Fruit fly (Drosophila melanogaster) whole organism, embryonic: ENCODE data around the gene CG6749.
A peak's percentile ranks its signal among the peaks of the same experiment; 100 is the strongest.

Experiments
- BEAF-32 ChIP-seq: fragments of 200-800 bp; sonication (Bioruptor generic); optimal IDR thresholded peaks from 3 replicates; lab custom pipeline; 2017; ENCODE audit warnings: missing biosample characterization, missing genetic modification characterization, mild to moderate bottlenecking, moderate library complexity, missing genetic modification reagents
- Bgb ChIP-seq: fragments of 200-800 bp; sonication (Bioruptor generic); IDR thresholded peaks from 2 replicates; pipeline ENCODE4 v1.3.6; 2022; ENCODE audit warnings: missing biosample characterization, missing genetic modification characterization; ENCODE audit not compliant: partially characterized antibody
- Blimp-1 ChIP-seq: fragments of 200-800 bp; sonication (Bioruptor generic); optimal IDR thresholded peaks from 3 replicates; lab custom pipeline; 2018; ENCODE audit warnings: missing biosample characterization, missing genetic modification characterization, mild to moderate bottlenecking, moderate library complexity, missing genetic modification reagents
- BtbVII ChIP-seq: fragments of 200-800 bp; sonication (Bioruptor generic); optimal IDR thresholded peaks from 3 replicates; lab custom pipeline; 2017; ENCODE audit warnings: missing biosample characterization, mild to moderate bottlenecking, missing genetic modification characterization
- Bteb2 ChIP-seq: fragments of 200-800 bp; sonication (Bioruptor generic); optimal IDR thresholded peaks from 2 replicates; lab custom pipeline; 2016; ENCODE audit warnings: missing biosample characterization, missing genetic modification characterization
- CG12659 ChIP-seq: fragments of 200-800 bp; sonication (Bioruptor generic); optimal IDR thresholded peaks from 3 replicates; lab custom pipeline; 2017; ENCODE audit warnings: mild to moderate bottlenecking, missing biosample characterization, missing genetic modification reagents, missing genetic modification characterization
- CG13894 ChIP-seq: fragments of 200-800 bp; sonication (Bioruptor generic); optimal IDR thresholded peaks from 3 replicates; lab custom pipeline; 2018; ENCODE audit warnings: missing biosample characterization, mild to moderate bottlenecking, missing genetic modification characterization, moderate library complexity
- CG15011 ChIP-seq: fragments of 200-800 bp; sonication (Bioruptor generic); optimal IDR thresholded peaks from 3 replicates; lab custom pipeline; 2018; ENCODE audit warnings: missing biosample characterization, mild to moderate bottlenecking, missing genetic modification characterization
- CG17359 ChIP-seq: fragments of 200-800 bp; sonication (Bioruptor generic); optimal IDR thresholded peaks from 3 replicates; lab custom pipeline; 2018; ENCODE audit warnings: missing biosample characterization, mild to moderate bottlenecking, missing genetic modification characterization, moderate library complexity
- CG18262 ChIP-seq: fragments of 200-800 bp; optimal IDR thresholded peaks from 3 replicates; lab custom pipeline; 2019; ENCODE audit warnings: missing biosample characterization, mild to moderate bottlenecking, missing genetic modification characterization, moderate library complexity
- CG30431 ChIP-seq: fragments of 200-800 bp; sonication (Bioruptor generic); optimal IDR thresholded peaks from 2 replicates; lab custom pipeline; 2017; ENCODE audit warnings: missing biosample characterization, missing genetic modification characterization
- CG3065 ChIP-seq: fragments of 200-800 bp; sonication (Bioruptor generic); optimal IDR thresholded peaks from 2 replicates; lab custom pipeline; 2016; ENCODE audit warnings: missing biosample characterization, missing genetic modification characterization
- CG4282 ChIP-seq: fragments of 200-800 bp; sonication (Bioruptor generic); optimal IDR thresholded peaks from 2 replicates; lab custom pipeline; 2016; ENCODE audit warnings: missing biosample characterization, missing genetic modification characterization
- CG4328 ChIP-seq: fragments of 200-800 bp; sonication (Bioruptor generic); optimal IDR thresholded peaks from 3 replicates; lab custom pipeline; 2017; ENCODE audit warnings: missing biosample characterization, missing genetic modification reagents, missing genetic modification characterization
- CG7928 ChIP-seq: fragments of 200-800 bp; sonication (Bioruptor generic); optimal IDR thresholded peaks from 2 replicates; lab custom pipeline; 2017; ENCODE audit warnings: missing biosample characterization, mild to moderate bottlenecking, missing genetic modification characterization
- CG8359 ChIP-seq: fragments of 200-800 bp; sonication (Bioruptor generic); optimal IDR thresholded peaks from 2 replicates; lab custom pipeline; 2017; ENCODE audit warnings: missing biosample characterization, mild to moderate bottlenecking, missing genetic modification characterization, borderline replicate concordance
- CG8478 ChIP-seq: fragments of >200 bp; optimal IDR thresholded peaks from 2 replicates; lab custom pipeline; 2018
- CG9727 ChIP-seq: fragments of 200-800 bp; sonication (Bioruptor generic); optimal IDR thresholded peaks from 3 replicates; lab custom pipeline; 2017; ENCODE audit warnings: missing biosample characterization, mild to moderate bottlenecking, missing genetic modification characterization
- CG9817 ChIP-seq: fragments of 200-800 bp; sonication (Bioruptor generic); optimal IDR thresholded peaks from 2 replicates; lab custom pipeline; 2018; ENCODE audit warnings: missing biosample characterization, mild to moderate bottlenecking, missing genetic modification characterization, moderate library complexity
- Dip3 ChIP-seq: fragments of 200-800 bp; sonication (Bioruptor generic); optimal IDR thresholded peaks from 3 replicates; lab custom pipeline; 2016; ENCODE audit warnings: missing biosample characterization, missing genetic modification characterization
- ERR ChIP-seq: fragments of 200-800 bp; sonication (Bioruptor generic); optimal IDR thresholded peaks from 2 replicates; lab custom pipeline; 2016; ENCODE audit warnings: missing biosample characterization, missing genetic modification characterization
- Elba2 ChIP-seq: fragments of 200-800 bp; sonication (Bioruptor generic); optimal IDR thresholded peaks from 3 replicates; lab custom pipeline; 2016; ENCODE audit warnings: missing biosample characterization, missing genetic modification characterization
- Hand ChIP-seq: fragments of 200-800 bp; sonication (Bioruptor generic); optimal IDR thresholded peaks from 2 replicates; lab custom pipeline; 2017; ENCODE audit warnings: mild to moderate bottlenecking, missing biosample characterization, missing genetic modification reagents, missing genetic modification characterization
- Hey ChIP-seq: fragments of 200-800 bp; sonication (Bioruptor generic); optimal IDR thresholded peaks from 3 replicates; lab custom pipeline; 2018; ENCODE audit warnings: missing biosample characterization, mild to moderate bottlenecking, missing genetic modification characterization
- Mrtf ChIP-seq: fragments of 200-800 bp; sonication (Bioruptor generic); IDR thresholded peaks from 3 replicates; pipeline ENCODE4 v1.3.6; 2022; ENCODE audit warnings: missing biosample characterization, missing genetic modification characterization
- Six4 ChIP-seq: fragments of 200-800 bp; sonication (Bioruptor generic); optimal IDR thresholded peaks from 2 replicates; lab custom pipeline; 2016; ENCODE audit warnings: missing biosample characterization, missing genetic modification characterization
- Sox102F ChIP-seq: fragments of 200-800 bp; sonication (Bioruptor generic); optimal IDR thresholded peaks from 2 replicates; lab custom pipeline; 2018; ENCODE audit warnings: missing biosample characterization, mild to moderate bottlenecking, missing genetic modification characterization, moderate library complexity
- Sry-δ ChIP-seq: fragments of 200-800 bp; sonication (Bioruptor generic); optimal IDR thresholded peaks from 2 replicates; lab custom pipeline; 2016; ENCODE audit warnings: missing biosample characterization, missing genetic modification characterization
- ac ChIP-seq: fragments of 200-800 bp; sonication (Bioruptor generic); optimal IDR thresholded peaks from 3 replicates; lab custom pipeline; 2017; ENCODE audit warnings: missing biosample characterization, mild to moderate bottlenecking, missing genetic modification characterization
- az2 ChIP-seq: fragments of 200-800 bp; sonication (Bioruptor generic); optimal IDR thresholded peaks from 3 replicates; lab custom pipeline; 2016; ENCODE audit warnings: missing biosample characterization, missing genetic modification characterization
- br ChIP-seq: fragments of >200 bp; optimal IDR thresholded peaks from 2 replicates; lab custom pipeline; 2017
- bsh ChIP-seq, 2 experiments: fragments of 200-800 bp; sonication (Bioruptor generic); optimal IDR thresholded peaks; 2 replicates each; lab custom pipeline; 2017 to 2018; ENCODE audit warnings: mild to moderate bottlenecking in 2 of 2, missing biosample characterization in 2 of 2, missing genetic modification characterization in 2 of 2, moderate library complexity in 1 of 2
- chm ChIP-seq: fragments of 200-800 bp; sonication (Bioruptor generic); IDR thresholded peaks from 2 replicates; pipeline ENCODE4 v1.3.6; 2022; ENCODE audit warnings: missing biosample characterization, missing genetic modification characterization
- corto ChIP-seq: fragments of 200-800 bp; sonication (Bioruptor generic); optimal IDR thresholded peaks from 2 replicates; lab custom pipeline; 2016; ENCODE audit warnings: missing biosample characterization, mild to moderate bottlenecking, missing genetic modification characterization, moderate library complexity
- ems ChIP-seq: fragments of 200-800 bp; sonication (Bioruptor generic); optimal IDR thresholded peaks from 3 replicates; lab custom pipeline; 2016; ENCODE audit warnings: missing biosample characterization, missing genetic modification characterization
- ewg ChIP-seq: fragments of 200-800 bp; sonication (Bioruptor generic); optimal IDR thresholded peaks from 3 replicates; lab custom pipeline; 2017; ENCODE audit warnings: mild to moderate bottlenecking, missing biosample characterization, missing genetic modification reagents, missing genetic modification characterization
- fd64A ChIP-seq: fragments of 200-800 bp; sonication (Bioruptor generic); optimal IDR thresholded peaks from 3 replicates; lab custom pipeline; 2018; ENCODE audit warnings: missing biosample characterization, mild to moderate bottlenecking, missing genetic modification characterization
- gce ChIP-seq: fragments of 200-800 bp; sonication (Bioruptor generic); IDR thresholded peaks from 3 replicates; pipeline ENCODE4 v1.3.6; 2022; ENCODE audit warnings: missing biosample characterization, missing genetic modification characterization
- gfzf ChIP-seq: fragments of 200-800 bp; sonication (Bioruptor generic); optimal IDR thresholded peaks from 2 replicates; lab custom pipeline; 2016; ENCODE audit warnings: missing biosample characterization, mild to moderate bottlenecking, missing genetic modification characterization, moderate library complexity
- gsb-n ChIP-seq: fragments of 200-800 bp; sonication (Bioruptor generic); optimal IDR thresholded peaks from 3 replicates; lab custom pipeline; 2018; ENCODE audit warnings: missing biosample characterization, mild to moderate bottlenecking, missing genetic modification characterization
- hbn ChIP-seq: fragments of 200-800 bp; sonication (Bioruptor generic); IDR thresholded peaks from 2 replicates; pipeline ENCODE4 v1.3.6; 2022; ENCODE audit warnings: missing biosample characterization, missing genetic modification characterization; ENCODE audit not compliant: partially characterized antibody
- nerfin-2 ChIP-seq: fragments of 200-800 bp; sonication (Bioruptor generic); IDR thresholded peaks from 2 replicates; pipeline ENCODE4 v1.3.6; 2022; ENCODE audit warnings: missing biosample characterization, missing genetic modification characterization; ENCODE audit not compliant: partially characterized antibody
- peb ChIP-seq: fragments of 200-800 bp; sonication (Bioruptor generic); IDR thresholded peaks from 2 replicates; pipeline ENCODE4 v1.3.6; 2022; ENCODE audit warnings: missing biosample characterization, missing genetic modification characterization
- salm ChIP-seq: fragments of 200-800 bp; sonication (Bioruptor generic); optimal IDR thresholded peaks from 2 replicates; lab custom pipeline; 2018; ENCODE audit warnings: missing biosample characterization, mild to moderate bottlenecking, missing genetic modification characterization
- so ChIP-seq: fragments of 200-800 bp; sonication (Bioruptor generic); IDR thresholded peaks from 3 replicates; pipeline ENCODE4 v1.3.6; 2022; ENCODE audit warnings: missing biosample characterization, missing genetic modification characterization
- stwl ChIP-seq: fragments of 200-800 bp; sonication (Bioruptor generic); optimal IDR thresholded peaks from 3 replicates; lab custom pipeline; 2018; ENCODE audit warnings: missing biosample characterization, mild to moderate bottlenecking, missing genetic modification characterization, moderate library complexity
- tap ChIP-seq: fragments of 200-800 bp; optimal IDR thresholded peaks from 3 replicates; lab custom pipeline; 2019; ENCODE audit warnings: missing biosample characterization, mild to moderate bottlenecking, missing genetic modification characterization, moderate library complexity
- tll ChIP-seq, 2 experiments: fragments of 200-800 bp in 1 of 2; fragments of >200 bp in 1 of 2; sonication (Bioruptor generic) in 1 of 2; optimal IDR thresholded peaks; 2 replicates each; lab custom pipeline; 2017 to 2019; ENCODE audit warnings: missing biosample characterization in 2 of 2, missing genetic modification characterization in 2 of 2, mild to moderate bottlenecking in 1 of 2, moderate library complexity in 1 of 2
- usp ChIP-seq: fragments of >200 bp; optimal IDR thresholded peaks from 2 replicates; lab custom pipeline; 2017; ENCODE audit warnings: missing biosample characterization, missing genetic modification characterization

Gene CG6749

DNA sequence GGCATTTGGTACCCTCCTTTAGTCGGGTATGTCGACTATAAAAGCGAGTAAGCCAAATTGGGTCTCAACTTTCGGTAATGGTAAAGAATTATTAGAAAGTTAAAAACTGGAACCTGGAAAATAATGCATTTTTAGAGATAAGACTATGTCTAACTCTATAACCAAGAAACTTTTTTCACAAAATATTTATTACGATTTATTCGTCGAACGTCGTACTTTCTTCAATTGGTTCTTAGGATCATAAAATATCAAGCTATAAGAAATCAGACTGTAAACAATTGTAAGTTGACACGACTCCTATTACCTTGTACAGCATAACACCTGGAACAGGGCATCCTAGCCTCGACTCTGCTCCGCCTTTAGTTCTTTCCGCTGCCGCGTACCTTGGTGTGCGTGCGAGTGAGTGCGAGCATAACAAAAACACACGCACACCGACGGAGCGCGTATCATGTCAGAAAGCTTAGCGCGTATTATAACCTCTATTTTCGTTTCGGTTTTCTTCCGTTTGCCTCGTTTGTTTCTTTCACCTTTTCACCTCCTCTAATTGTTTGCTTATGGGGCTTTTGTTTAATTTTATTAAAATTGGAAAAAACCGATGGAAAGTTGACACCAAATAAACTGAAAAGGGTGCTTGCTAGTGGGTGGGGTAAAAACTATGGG, 40.6 kb downstream of the CG6749 start (continued):
- TF ChIP-seq ac (GFP tag; lab: Kevin White, UChicago) (no peak), nerfin-2 (GFP tag; lab: Robert Waterston, UW) (no peak), Mrtf (peak; percentile 87), CG15011 (GFP tag; lab: Kevin White, UChicago) (peak; percentile 95), Bteb2 (GFP tag; lab: Kevin White, UChicago) (peak; percentile 96), CG9727 (GFP tag; lab: Kevin White, UChicago) (peak; percentile 98), hbn (no peak), tap (tag; lab: Kevin White, UChicago) (peak; percentile 87), CG17359 (tag; lab: Kevin White, UChicago) (peak; percentile 89), Sox102F (GFP tag; lab: Kevin White, UChicago) (peak; percentile 93), Blimp-1 (GFP tag; lab: Kevin White, UChicago) (peak; percentile 86), usp (GFP tag; lab: Kevin White, UChicago) (no peak), CG30431 (GFP tag; lab: Kevin White, UChicago) (peak; percentile 94), CG8478 (lab: Kevin White, UChicago) (no peak), peb (GFP tag; lab: Robert Waterston, UW) (peak; percentile 84), CG4282 (GFP tag; lab: Kevin White, UChicago) (peak; percentile 83), br (lab: Kevin White, UChicago) (no peak), ems (GFP tag; lab: Kevin White, UChicago) (peak; percentile 96), ERR (GFP tag; lab: Kevin White, UChicago) (peak; percentile 93), CG9817 (tag; lab: Kevin White, UChicago) (peak; percentile 92), CG12659 (GFP tag; lab: Kevin White, UChicago) (peak; percentile 98), Hey (tag; lab: Kevin White, UChicago) (peak; percentile 54), BEAF-32 (peak; percentile 17), fd64A (GFP tag; lab: Kevin White, UChicago) (peak; percentile 68), BtbVII (GFP tag; lab: Kevin White, UChicago) (peak; percentile 96), Elba2 (no peak), Six4 (GFP tag; lab: Kevin White, UChicago) (peak; percentile 94), salm (tag; lab: Kevin White, UChicago) (peak; percentile 81), Sry-δ (GFP tag; lab: Kevin White, UChicago) (peak; percentile 66), ewg (GFP tag; lab: Kevin White, UChicago) (peak; percentile 91), tll (GFP tag; optimal IDR thresholded peaks at IDR 0.05; lab: Kevin White, UChicago) (peak; percentile 19 to 34), gsb-n (tag; lab: Kevin White, UChicago) (peak; percentile 90), corto (GFP tag; lab: Kevin White, UChicago) (peak; percentile 56), gce (GFP tag; lab: Robert Waterston, UW) (peak; percentile 72; the same call in 2 of the 3 replicates), az2 (peak; percentile 97), CG18262 (peak; percentile 98), gfzf (GFP tag; lab: Kevin White, UChicago) (peak; percentile 20), CG7928 (peak; percentile 74), so (GFP tag; lab: Robert Waterston, UW) (peak; percentile 86; the same call in 2 of the 3 replicates), Hand (GFP tag; lab: Kevin White, UChicago) (peak; percentile 96), CG8359 (GFP tag; lab: Kevin White, UChicago) (peak; percentile 86), CG4328 (GFP tag; lab: Kevin White, UChicago) (peak; percentile 95), CG13894 (tag; lab: Kevin White, UChicago) (peak; percentile 82), CG3065 (GFP tag; lab: Kevin White, UChicago) (peak; percentile 91), chm (peak; percentile 68; the same call in 1 of the 2 replicates), stwl (tag; lab: Kevin White, UChicago) (no peak), Bgb (GFP tag; lab: Robert Waterston, UW) (no peak), Dip3 (GFP tag; lab: Kevin White, UChicago) (peak; percentile 96), bsh (GFP tag; optimal IDR thresholded peaks at IDR 0.05; lab: Kevin White, UChicago) (peak; percentile 86 to 90)
